Fruit fly (Drosophila melanogaster) whole organism, adult: ENCODE data around the gene sens.

Source experiments
- CG12768 ChIP-seq: fragments of 200-800 bp; sonication (Bioruptor generic); optimal IDR thresholded peaks from 2 replicates; lab custom pipeline; 2017; ENCODE audit warnings: missing biosample characterization, missing genetic modification characterization, mild to moderate bottlenecking, moderate library complexity, missing genetic modification reagents
- CG14711 ChIP-seq: fragments of 200-800 bp; sonication (Bioruptor generic); optimal IDR thresholded peaks from 2 replicates; lab custom pipeline; 2018; ENCODE audit warnings: missing biosample characterization, mild to moderate bottlenecking, missing genetic modification characterization, moderate library complexity
- CG1620 ChIP-seq: fragments of 200-800 bp; sonication (Bioruptor generic); optimal IDR thresholded peaks from 2 replicates; lab custom pipeline; 2016; ENCODE audit warnings: missing biosample characterization, missing genetic modification characterization
- CG33017 ChIP-seq: fragments of 200-800 bp; sonication (Bioruptor generic); optimal IDR thresholded peaks from 2 replicates; lab custom pipeline; 2018; ENCODE audit warnings: missing biosample characterization, mild to moderate bottlenecking, missing genetic modification characterization, moderate library complexity
- CG5204 ChIP-seq: fragments of 200-800 bp; sonication (Bioruptor generic); optimal IDR thresholded peaks from 2 replicates; lab custom pipeline; 2016; ENCODE audit warnings: missing biosample characterization, missing genetic modification characterization
- Clk ChIP-seq: fragments of 200-800 bp; sonication (Bioruptor generic); optimal IDR thresholded peaks from 2 replicates; lab custom pipeline; 2017; ENCODE audit warnings: missing biosample characterization, missing genetic modification characterization
- Crg-1 ChIP-seq: fragments of 200-800 bp; sonication (Bioruptor generic); optimal IDR thresholded peaks from 2 replicates; lab custom pipeline; 2016; ENCODE audit warnings: missing biosample characterization, missing genetic modification characterization
- Mnt ChIP-seq: fragments of 200-800 bp; sonication (Bioruptor generic); optimal IDR thresholded peaks from 2 replicates; lab custom pipeline; 2016; ENCODE audit warnings: missing biosample characterization, mild to moderate bottlenecking, missing genetic modification characterization
- bab1 ChIP-seq: fragments of 200-800 bp; sonication (Bioruptor generic); optimal IDR thresholded peaks from 3 replicates; lab custom pipeline; 2019; ENCODE audit warnings: missing biosample characterization, mild to moderate bottlenecking, missing genetic modification characterization, moderate library complexity
- kay ChIP-seq: fragments of 200-800 bp; sonication (Bioruptor generic); peaks from one replicate; lab custom pipeline; 2016; ENCODE audit warnings: missing biosample characterization, missing genetic modification characterization, borderline replicate concordance
- tj ChIP-seq: fragments of 200-800 bp; sonication (Bioruptor generic); optimal IDR thresholded peaks from 3 replicates; lab custom pipeline; 2017; ENCODE audit warnings: missing biosample characterization, mild to moderate bottlenecking, missing genetic modification characterization, moderate library complexity
- toe ChIP-seq: fragments of 200-800 bp; sonication (Bioruptor generic); optimal IDR thresholded peaks from 2 replicates; lab custom pipeline; 2016; ENCODE audit warnings: missing biosample characterization, missing genetic modification characterization

DNA sequence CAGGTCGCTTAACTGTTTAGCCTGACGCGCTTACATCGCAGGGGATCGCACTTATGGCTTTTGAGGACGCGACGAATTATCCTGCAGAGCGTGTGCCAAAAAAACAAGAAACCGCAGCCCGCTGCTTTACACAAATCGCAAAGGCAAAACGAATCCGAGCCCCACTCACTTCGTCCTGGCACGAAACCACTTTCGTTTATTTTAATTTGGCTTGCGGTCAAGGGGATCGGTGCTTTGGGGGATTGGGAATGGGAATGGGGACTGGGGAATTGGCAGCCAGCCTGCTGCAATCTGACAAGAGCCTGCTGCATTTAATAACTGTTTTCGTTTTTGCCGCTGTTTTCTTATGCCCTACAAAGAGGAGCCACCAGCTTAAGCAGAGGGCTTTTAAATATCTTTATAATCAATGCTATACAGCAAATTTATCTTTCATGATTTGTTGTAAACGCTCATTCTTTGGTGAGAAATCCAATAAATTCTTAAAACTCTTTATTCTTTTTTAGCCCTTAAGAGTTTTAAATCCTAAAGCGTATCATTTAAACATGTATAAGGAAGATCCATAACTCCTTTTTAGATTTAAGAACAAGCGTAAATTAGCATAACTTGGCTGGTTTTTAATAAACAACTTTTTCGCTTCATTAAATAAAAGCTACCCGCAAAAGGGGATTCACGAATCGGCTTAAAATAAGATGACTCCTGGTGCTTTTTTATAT is 9.0 kb upstream of the sens start:
- TF ChIP-seq Mnt (GFP tag; lab: Kevin White, UChicago) (no peak), CG33017 (no peak), CG1620 (no peak), tj (no peak), CG5204 (no peak), bab1 (GFP tag; lab: Kevin White, UChicago) (no peak), toe (no peak), Crg-1 (GFP tag; lab: Kevin White, UChicago) (no peak), CG12768 (GFP tag; lab: Kevin White, UChicago) (no peak), Clk (GFP tag; lab: Kevin White, UChicago) (no peak), kay (peak; percentile 23), CG14711 (tag; lab: Kevin White, UChicago) (no peak)
